Fruit fly (Drosophila melanogaster) whole organism, prepupa: Measurements from ENCODE around the gene PKD.
A peak's percentile ranks its signal among the peaks of the same experiment; 100 is the strongest.

Experiments
- Blimp-1 ChIP-seq: fragments of 200-800 bp; sonication (Bioruptor generic); optimal IDR thresholded peaks from 3 replicates; lab custom pipeline; 2017; ENCODE audit warnings: missing biosample characterization, missing genetic modification characterization, mild to moderate bottlenecking, moderate library complexity, missing genetic modification reagents
- CG10631 ChIP-seq: fragments of 200-800 bp; sonication (Bioruptor generic); optimal IDR thresholded peaks from 2 replicates; lab custom pipeline; 2016; ENCODE audit warnings: missing biosample characterization, missing genetic modification characterization
- CG1621 ChIP-seq: fragments of 200-800 bp; sonication (Bioruptor generic); optimal IDR thresholded peaks from 3 replicates; lab custom pipeline; 2018; ENCODE audit warnings: missing biosample characterization, mild to moderate bottlenecking, missing genetic modification characterization
- CG16779 ChIP-seq: fragments of 200-800 bp; sonication (Bioruptor generic); optimal IDR thresholded peaks from 3 replicates; lab custom pipeline; 2017; ENCODE audit warnings: missing biosample characterization, mild to moderate bottlenecking, missing genetic modification characterization
- CG3032 ChIP-seq: fragments of 200-800 bp; optimal IDR thresholded peaks from 2 replicates; lab custom pipeline; 2019; ENCODE audit warnings: missing biosample characterization, mild to moderate bottlenecking, missing genetic modification characterization, moderate library complexity
- CG32006 ChIP-seq: fragments of 200-800 bp; sonication (Bioruptor generic); optimal IDR thresholded peaks from 3 replicates; lab custom pipeline; 2017; ENCODE audit warnings: missing biosample characterization, mild to moderate bottlenecking, missing genetic modification characterization
- CG3919 ChIP-seq: fragments of 200-800 bp; sonication (Bioruptor generic); optimal IDR thresholded peaks from 3 replicates; lab custom pipeline; 2016; ENCODE audit warnings: missing biosample characterization, missing genetic modification characterization
- CG4318 ChIP-seq: fragments of 200-800 bp; sonication (Bioruptor generic); optimal IDR thresholded peaks from 3 replicates; lab custom pipeline; 2017; ENCODE audit warnings: missing biosample characterization, mild to moderate bottlenecking, missing genetic modification characterization
- CG6792 ChIP-seq: fragments of 200-800 bp; sonication (Bioruptor generic); optimal IDR thresholded peaks from 3 replicates; lab custom pipeline; 2016; ENCODE audit warnings: missing biosample characterization, missing genetic modification characterization
- CG6854 ChIP-seq: fragments of 200-800 bp; sonication (Bioruptor generic); optimal IDR thresholded peaks from 2 replicates; lab custom pipeline; 2017; ENCODE audit warnings: missing biosample characterization, mild to moderate bottlenecking, missing genetic modification characterization
- CG7368 ChIP-seq: fragments of 200-800 bp; sonication (Bioruptor generic); optimal IDR thresholded peaks from 3 replicates; lab custom pipeline; 2016; ENCODE audit warnings: missing biosample characterization, missing genetic modification characterization
- CG8119 ChIP-seq: fragments of 200-800 bp; sonication (Bioruptor generic); IDR thresholded peaks from 3 replicates; pipeline ENCODE4 v1.3.6; 2022; ENCODE audit warnings: missing biosample characterization, missing genetic modification characterization
- CG8319 ChIP-seq: fragments of 200-800 bp; sonication (Bioruptor generic); optimal IDR thresholded peaks from 3 replicates; lab custom pipeline; 2016; ENCODE audit warnings: missing biosample characterization, missing genetic modification characterization
- CG8632 ChIP-seq: fragments of 200-800 bp; sonication (Bioruptor generic); optimal IDR thresholded peaks from 3 replicates; lab custom pipeline; 2016; ENCODE audit warnings: missing biosample characterization, missing genetic modification characterization
- Eip78C ChIP-seq: fragments of 200-800 bp; sonication (Bioruptor generic); peaks from one replicate; lab custom pipeline; 2016; ENCODE audit warnings: missing biosample characterization, missing genetic modification characterization
- Eip93F ChIP-seq: fragments of 200-800 bp; sonication (Bioruptor generic); optimal IDR thresholded peaks from 2 replicates; lab custom pipeline; 2016; ENCODE audit warnings: missing biosample characterization, mild to moderate bottlenecking, missing genetic modification characterization
- Ets21C ChIP-seq: fragments of 200-800 bp; sonication (Bioruptor generic); optimal IDR thresholded peaks from 3 replicates; lab custom pipeline; 2016; ENCODE audit warnings: missing biosample characterization, missing genetic modification characterization
- Ets96B ChIP-seq: fragments of 200-800 bp; optimal IDR thresholded peaks from 2 replicates; lab custom pipeline; 2019; ENCODE audit warnings: missing biosample characterization, mild to moderate bottlenecking, missing genetic modification characterization, moderate library complexity
- Gug ChIP-seq: fragments of 200-800 bp; sonication (Bioruptor generic); IDR thresholded peaks from 2 replicates; pipeline ENCODE4 v1.3.6; 2022; ENCODE audit warnings: missing biosample characterization, missing genetic modification characterization
- Hr39 ChIP-seq: fragments of 200-800 bp; sonication (Bioruptor generic); optimal IDR thresholded peaks from 2 replicates; lab custom pipeline; 2016; ENCODE audit warnings: missing biosample characterization, missing genetic modification characterization
- Hr4 ChIP-seq: fragments of 200-800 bp; sonication (Bioruptor generic); optimal IDR thresholded peaks from 3 replicates; lab custom pipeline; 2016; ENCODE audit warnings: missing biosample characterization, missing genetic modification characterization
- Lpt ChIP-seq: fragments of 200-800 bp; sonication (Bioruptor generic); optimal IDR thresholded peaks from 3 replicates; lab custom pipeline; 2016; ENCODE audit warnings: missing biosample characterization, missing genetic modification characterization
- Met ChIP-seq: fragments of 200-800 bp; sonication (Bioruptor generic); optimal IDR thresholded peaks from 3 replicates; lab custom pipeline; 2016; ENCODE audit warnings: missing biosample characterization, missing genetic modification characterization
- OdsH ChIP-seq: fragments of 200-800 bp; sonication (Bioruptor generic); optimal IDR thresholded peaks from 3 replicates; lab custom pipeline; 2016; ENCODE audit warnings: missing biosample characterization, missing genetic modification characterization
- Sox102F ChIP-seq: fragments of 200-800 bp; sonication (Bioruptor generic); optimal IDR thresholded peaks from 2 replicates; lab custom pipeline; 2016; ENCODE audit warnings: missing biosample characterization, mild to moderate bottlenecking, missing genetic modification characterization
- acj6 ChIP-seq: fragments of 200-800 bp; sonication (Bioruptor generic); optimal IDR thresholded peaks from 3 replicates; lab custom pipeline; 2016; ENCODE audit warnings: missing biosample characterization, missing genetic modification characterization
- dsx ChIP-seq: fragments of 200-800 bp; optimal IDR thresholded peaks from 3 replicates; lab custom pipeline; 2019; ENCODE audit warnings: missing biosample characterization, mild to moderate bottlenecking, missing genetic modification characterization, moderate library complexity; ENCODE audit not compliant: poor library complexity, severe bottlenecking
- eg ChIP-seq: fragments of 200-800 bp; sonication (Bioruptor generic); IDR thresholded peaks from 3 replicates; pipeline ENCODE4 v1.3.6; 2022; ENCODE audit warnings: missing biosample characterization, missing genetic modification characterization
- fkh ChIP-seq: fragments of 200-800 bp; sonication (Bioruptor generic); optimal IDR thresholded peaks from 3 replicates; lab custom pipeline; 2017; ENCODE audit warnings: missing biosample characterization, mild to moderate bottlenecking, missing genetic modification characterization, moderate library complexity
- lz ChIP-seq: fragments of 200-800 bp; sonication (Bioruptor generic); optimal IDR thresholded peaks from 3 replicates; lab custom pipeline; 2016; ENCODE audit warnings: missing biosample characterization, missing genetic modification characterization
- svp ChIP-seq: fragments of 200-800 bp; sonication (Bioruptor generic); peaks from one replicate; lab custom pipeline; 2016; ENCODE audit warnings: missing biosample characterization, missing genetic modification characterization
- topi ChIP-seq: fragments of 200-800 bp; sonication (Bioruptor generic); optimal IDR thresholded peaks from 3 replicates; lab custom pipeline; 2016; ENCODE audit warnings: missing biosample characterization, missing genetic modification characterization
- vri ChIP-seq: fragments of 200-800 bp; sonication (Bioruptor generic); optimal IDR thresholded peaks from 3 replicates; lab custom pipeline; 2016; ENCODE audit warnings: missing biosample characterization, mild to moderate bottlenecking, missing genetic modification characterization

The PKD gene

DNA sequence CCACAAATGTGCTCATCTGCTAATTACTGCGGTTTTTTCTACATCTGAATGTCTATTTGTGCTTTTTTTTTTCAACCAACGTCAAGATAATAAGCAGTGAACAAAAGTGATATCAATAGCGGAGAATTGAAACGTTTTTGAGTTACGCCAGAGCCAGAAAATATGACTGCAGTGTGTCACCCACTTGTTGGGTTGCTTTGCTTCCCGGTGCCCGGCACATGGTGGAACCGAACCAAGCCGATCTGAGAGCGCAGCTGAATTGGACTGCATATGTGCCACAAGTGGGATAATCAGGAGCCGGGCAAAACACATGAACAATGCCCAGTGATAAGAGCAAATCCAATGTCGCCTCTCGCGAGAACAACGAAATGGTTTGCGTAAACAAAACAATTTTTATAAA lies 21.8 kb downstream of the PKD start:
- TF ChIP-seq CG3919 (GFP tag; lab: Kevin White, UChicago) (no peak), dsx (no peak), Ets21C (GFP tag; lab: Kevin White, UChicago) (no peak), CG3032 (no peak), OdsH (GFP tag; lab: Kevin White, UChicago) (no peak), Eip78C (GFP tag; lab: Kevin White, UChicago) (peak; percentile 32), CG6854 (GFP tag; lab: Kevin White, UChicago) (no peak), CG7368 (GFP tag; lab: Kevin White, UChicago) (no peak), fkh (GFP tag; lab: Kevin White, UChicago) (no peak), Lpt (GFP tag; lab: Kevin White, UChicago) (no peak), CG6792 (no peak), CG8632 (no peak), CG8319 (GFP tag; lab: Kevin White, UChicago) (no peak), Sox102F (GFP tag; lab: Kevin White, UChicago) (no peak), Hr39 (GFP tag; lab: Kevin White, UChicago) (no peak), lz (no peak), vri (GFP tag; lab: Kevin White, UChicago) (peak; percentile 66), CG4318 (GFP tag; lab: Kevin White, UChicago) (no peak), svp (GFP tag; lab: Kevin White, UChicago) (peak; percentile 73), Ets96B (tag; lab: Kevin White, UChicago) (no peak)

dm6 chr3R:18291831-18292230 lies 22.4 kb downstream of the PKD start:
- no peak for TF ChIP-seq CG8119
- TF ChIP-seq CG7368 (GFP tag; lab: Kevin White, UChicago), result no peak
- no peak for TF ChIP-seq Hr39 (GFP tag; lab: Kevin White, UChicago)
- no peak for TF ChIP-seq CG10631
- TF ChIP-seq Hr4 (GFP tag; lab: Kevin White, UChicago), result no peak
- TF ChIP-seq CG16779 (tag; lab: Kevin White, UChicago), result no peak
- peak; percentile 69 for TF ChIP-seq svp (GFP tag; lab: Kevin White, UChicago)

dm6 chr3R:18288677-18289076 lies 25.5 kb downstream of the PKD start, which contains the start of gene CG7131:
TSS of gene CG7131 (minus strand) at chr3R:18288777.
- no peak for TF ChIP-seq CG7368 (GFP tag; lab: Kevin White, UChicago)
- TF ChIP-seq eg (GFP tag; lab: Robert Waterston, UW), result no peak
- TF ChIP-seq CG32006 (GFP tag; lab: Kevin White, UChicago), result no peak
- no peak for TF ChIP-seq OdsH (GFP tag; lab: Kevin White, UChicago)
- no peak for TF ChIP-seq acj6
- no peak for TF ChIP-seq CG1621 (tag; lab: Kevin White, UChicago)
- TF ChIP-seq Met (GFP tag; lab: Kevin White, UChicago), result no peak
- no peak for TF ChIP-seq Lpt (GFP tag; lab: Kevin White, UChicago)
- no peak for TF ChIP-seq CG8319 (GFP tag; lab: Kevin White, UChicago)
- no peak for TF ChIP-seq CG6792
- TF ChIP-seq, all 60 proteins: peak for 0

dm6 chr3R:18283441-18283840 lies 30.8 kb downstream of the PKD start, which contains the start of the genes CG14312 and CG8064:
TSS of gene CG14312 (minus strand) at chr3R:18283528.
TSS of gene CG8064 (plus strand) at chr3R:18283660.
- no peak for TF ChIP-seq Ets96B (tag; lab: Kevin White, UChicago)
- peak; percentile 35 for TF ChIP-seq svp (GFP tag; lab: Kevin White, UChicago)
- no peak for TF ChIP-seq Gug
- TF ChIP-seq, all 60 proteins: peak for 1

- TF ChIP-seq Eip93F (GFP tag; lab: Kevin White, UChicago) (peak; percentile 2), Blimp-1 (GFP tag; lab: Kevin White, UChicago) (no peak), topi (GFP tag; lab: Kevin White, UChicago) (no peak), vri (GFP tag; lab: Kevin White, UChicago) (peak; percentile 17)
Measured at dm6 chr3R:18280866-18281473, 33.2 kb downstream of the PKD start.
